Worm (Caenorhabditis elegans) whole organism, young adult: ENCODE measurements around the gene C24H12.4.

Experiments used
- B0019.2 ChIP-seq: fragments of 200-800 bp; sonication (Bioruptor generic); conservative IDR thresholded peaks from 2 replicates; pipeline ENCODE4 v1.3.6; 2022; ENCODE audit warnings: missing genetic modification reagents, missing genetic modification characterization, missing compliant biosample characterization
- B0035.1 ChIP-seq: sonication (generic microtip); optimal IDR thresholded peaks from 2 replicates; lab custom pipeline; 2016; ENCODE audit warnings: missing genetic modification characterization, mild to moderate bottlenecking, missing compliant biosample characterization, missing genotype, missing genetic modification reagents
- B0336.3 ChIP-seq: fragments of 200-800 bp; sonication (Bioruptor generic); IDR thresholded peaks from 2 replicates; pipeline ENCODE4 v1.3.6; 2022; ENCODE audit warnings: missing genetic modification characterization, missing compliant biosample characterization
- C17E4.6 ChIP-seq: fragments of 200-800 bp; sonication (Bioruptor generic); IDR thresholded peaks from 2 replicates; pipeline ENCODE4 v1.3.6; 2022; ENCODE audit warnings: missing genetic modification reagents, missing genetic modification characterization, missing compliant biosample characterization
- F39B2.1 ChIP-seq: fragments of 200-800 bp; sonication (Bioruptor generic); IDR thresholded peaks from 2 replicates; pipeline ENCODE4 v1.3.6; 2022; ENCODE audit warnings: missing genetic modification reagents, missing genetic modification characterization, missing compliant biosample characterization
- F55B11.4 ChIP-seq: sonication (generic microtip); optimal IDR thresholded peaks from 2 replicates; lab custom pipeline; 2016; ENCODE audit warnings: missing compliant biosample characterization, missing genetic modification characterization, borderline replicate concordance; ENCODE audit not compliant: insufficient read depth
- F57A8.1 ChIP-seq: fragments of 200-800 bp; sonication (Bioruptor generic); optimal IDR thresholded peaks from 2 replicates; lab custom pipeline; 2018; ENCODE audit warnings: mild to moderate bottlenecking, missing genetic modification characterization, moderate library complexity, missing compliant biosample characterization
- F57C9.4 ChIP-seq: sonication (generic microtip); optimal IDR thresholded peaks from 2 replicates; lab custom pipeline; 2017; ENCODE audit warnings: mild to moderate bottlenecking, missing genetic modification characterization, missing compliant biosample characterization
- T07F8.4 ChIP-seq: sonication (generic microtip); optimal IDR thresholded peaks from 2 replicates; lab custom pipeline; 2016; ENCODE audit warnings: mild to moderate bottlenecking, missing genetic modification characterization, moderate library complexity, missing compliant biosample characterization
- Y53G8AR.9 ChIP-seq: fragments of 200-800 bp; sonication (Bioruptor generic); conservative IDR thresholded peaks from 2 replicates; pipeline ENCODE4 v1.3.6; 2022; ENCODE audit warnings: missing genetic modification reagents, missing genetic modification characterization, missing compliant biosample characterization
- Y79H2A.3 ChIP-seq: fragments of 200-800 bp; sonication (Bioruptor generic); conservative IDR thresholded peaks from 2 replicates; pipeline ENCODE4 v1.3.6; 2022; ENCODE audit warnings: missing genetic modification reagents, missing genetic modification characterization, missing compliant biosample characterization
- ZK185.1 ChIP-seq: sonication (generic microtip); optimal IDR thresholded peaks from 2 replicates; lab custom pipeline; 2016; ENCODE audit warnings: mild to moderate bottlenecking, missing genetic modification characterization, missing compliant biosample characterization; ENCODE audit not compliant: poor library complexity, severe bottlenecking
- ama-1 ChIP-seq, 3 experiments: fragments of 150-350 bp in 1 of 3; sonication (generic microtip) in 2 of 3; optimal IDR thresholded peaks; 2 replicates each; lab custom pipeline; 2014 to 2018; ENCODE audit warnings: missing biosample characterization in 2 of 3, missing genetic modification characterization in 2 of 3, missing genetic modification reagents in 2 of 3
- aptf-2 ChIP-seq: fragments of 200-800 bp; sonication (Bioruptor generic); conservative IDR thresholded peaks from 2 replicates; pipeline ENCODE4 v1.3.6; 2022; ENCODE audit warnings: missing genetic modification reagents, missing genetic modification characterization, missing compliant biosample characterization
- athp-1 ChIP-seq: sonication (generic microtip); optimal IDR thresholded peaks from 2 replicates; lab custom pipeline; 2017; ENCODE audit warnings: mild to moderate bottlenecking, missing genetic modification characterization, missing compliant biosample characterization
- attf-6 ChIP-seq: fragments of 200-800 bp; sonication (Bioruptor generic); IDR thresholded peaks from 2 replicates; pipeline ENCODE4 v1.3.6; 2022; ENCODE audit warnings: missing genetic modification reagents, missing genetic modification characterization, missing compliant biosample characterization
- bed-1 ChIP-seq: fragments of 200-800 bp; sonication (Bioruptor generic); IDR thresholded peaks from 2 replicates; pipeline ENCODE4 v1.3.6; 2022; ENCODE audit warnings: missing genetic modification reagents, missing genetic modification characterization, missing compliant biosample characterization
- ceh-100 ChIP-seq: fragments of 200-800 bp; sonication (Bioruptor generic); IDR thresholded peaks from 2 replicates; pipeline ENCODE4 v1.3.6; 2022; ENCODE audit warnings: missing genetic modification reagents, missing genetic modification characterization, missing compliant biosample characterization
- ceh-27 ChIP-seq: fragments of 200-800 bp; sonication (Bioruptor generic); optimal IDR thresholded peaks from 2 replicates; lab custom pipeline; 2018; ENCODE audit warnings: mild to moderate bottlenecking, missing genetic modification characterization, moderate library complexity, missing compliant biosample characterization
- chd-7 ChIP-seq: sonication (generic microtip); optimal IDR thresholded peaks from 2 replicates; lab custom pipeline; 2016; ENCODE audit warnings: mild to moderate bottlenecking, missing genetic modification characterization, moderate library complexity, missing compliant biosample characterization
- die-1 ChIP-seq: sonication (generic microtip); optimal IDR thresholded peaks from 2 replicates; lab custom pipeline; 2016; ENCODE audit warnings: missing genotype, mild to moderate bottlenecking, missing genetic modification characterization, missing compliant biosample characterization
- efl-1 ChIP-seq: fragments of 150-350 bp; optimal IDR thresholded peaks from 2 replicates; lab custom pipeline; 2014; ENCODE audit warnings: missing biosample characterization, missing genetic modification reagents, missing genetic modification characterization
- egl-18 ChIP-seq: fragments of 200-800 bp; sonication (Bioruptor generic); IDR thresholded peaks from 2 replicates; pipeline ENCODE4 v1.3.6; 2022; ENCODE audit warnings: missing genetic modification reagents, missing genetic modification characterization, missing compliant biosample characterization
- egl-44 ChIP-seq: fragments of 200-800 bp; sonication (Bioruptor generic); IDR thresholded peaks from 2 replicates; pipeline ENCODE4 v1.3.6; 2022; ENCODE audit warnings: missing genetic modification reagents, missing genetic modification characterization, missing compliant biosample characterization
- him-1 ChIP-seq: sonication (generic microtip); optimal IDR thresholded peaks from 2 replicates; lab custom pipeline; 2016; ENCODE audit warnings: missing genotype, missing genetic modification reagents, missing genetic modification characterization, missing compliant biosample characterization
- hlh-26 ChIP-seq: fragments of 200-800 bp; sonication (Bioruptor generic); conservative IDR thresholded peaks from 2 replicates; pipeline ENCODE4 v1.3.6; 2022; ENCODE audit warnings: missing genetic modification reagents, missing genetic modification characterization, missing compliant biosample characterization
- hmg-1.2 ChIP-seq: fragments of 200-800 bp; sonication (Bioruptor generic); IDR thresholded peaks from 2 replicates; pipeline ENCODE4 v1.3.6; 2022; ENCODE audit warnings: missing genetic modification reagents, missing genetic modification characterization, missing compliant biosample characterization
- hrde-1 ChIP-seq: sonication (generic microtip); optimal IDR thresholded peaks from 2 replicates; lab custom pipeline; 2016; ENCODE audit warnings: missing genetic modification characterization, mild to moderate bottlenecking, missing compliant biosample characterization, moderate library complexity, missing genotype, missing genetic modification reagents, borderline replicate concordance
- let-607 ChIP-seq, 2 experiments: fragments of 200-800 bp in 1 of 2; sonication (Bioruptor generic) in 1 of 2; sonication (generic microtip) in 1 of 2; optimal IDR thresholded peaks; 2 replicates each; lab custom pipeline; 2016 to 2018; ENCODE audit warnings: mild to moderate bottlenecking in 2 of 2, missing compliant biosample characterization in 2 of 2, missing genetic modification characterization in 2 of 2, moderate library complexity in 2 of 2, missing genotype in 1 of 2
- lin-54 ChIP-seq: fragments of 200-800 bp; sonication (Bioruptor generic); optimal IDR thresholded peaks from 2 replicates; lab custom pipeline; 2018; ENCODE audit warnings: mild to moderate bottlenecking, missing genetic modification characterization, missing compliant biosample characterization
- lsl-1 ChIP-seq: fragments of 200-800 bp; sonication (Bioruptor generic); optimal IDR thresholded peaks from 2 replicates; lab custom pipeline; 2018; ENCODE audit warnings: mild to moderate bottlenecking, missing genetic modification characterization, moderate library complexity, missing compliant biosample characterization
- nfyb-1 ChIP-seq: fragments of 200-800 bp; sonication (Bioruptor generic); IDR thresholded peaks from 2 replicates; pipeline ENCODE4 v1.3.6; 2022; ENCODE audit warnings: missing genetic modification reagents, missing genetic modification characterization, missing compliant biosample characterization
- nhr-120 ChIP-seq: fragments of 200-800 bp; sonication (Bioruptor generic); IDR thresholded peaks from 2 replicates; pipeline ENCODE4 v1.3.6; 2022; ENCODE audit warnings: missing genetic modification characterization, missing compliant biosample characterization
- nhr-179 ChIP-seq: sonication (generic microtip); optimal IDR thresholded peaks from 2 replicates; lab custom pipeline; 2016; ENCODE audit warnings: mild to moderate bottlenecking, missing genetic modification characterization, missing compliant biosample characterization
- nhr-27 ChIP-seq: fragments of 200-800 bp; sonication (Bioruptor generic); optimal IDR thresholded peaks from 2 replicates; lab custom pipeline; 2018; ENCODE audit warnings: mild to moderate bottlenecking, missing genetic modification characterization, moderate library complexity, missing compliant biosample characterization
- nhr-80 ChIP-seq: sonication (generic microtip); optimal IDR thresholded peaks from 2 replicates; lab custom pipeline; 2016; ENCODE audit warnings: missing genetic modification characterization, missing compliant biosample characterization
- pbrm-1 ChIP-seq: fragments of 200-800 bp; sonication (Bioruptor generic); IDR thresholded peaks from 2 replicates; pipeline ENCODE4 v1.3.6; 2022; ENCODE audit warnings: missing genetic modification reagents, missing genetic modification characterization, missing compliant biosample characterization
- rpc-1 ChIP-seq, 2 experiments: fragments of 150-350 bp in 1 of 2; sonication (generic microtip) in 1 of 2; optimal IDR thresholded peaks; 2 replicates each; lab custom pipeline; 2014 to 2018; ENCODE audit warnings: missing biosample characterization in 1 of 2, missing genetic modification characterization in 1 of 2, missing genetic modification reagents in 1 of 2, missing genotype in 1 of 2
- sdz-38 ChIP-seq: sonication (generic microtip); optimal IDR thresholded peaks from 2 replicates; lab custom pipeline; 2016; ENCODE audit warnings: missing genotype, missing genetic modification characterization, missing compliant biosample characterization
- snpc-3.4 ChIP-seq: sonication (generic microtip); optimal IDR thresholded peaks from 2 replicates; lab custom pipeline; 2017; ENCODE audit warnings: missing genetic modification characterization, mild to moderate bottlenecking, missing compliant biosample characterization, antibody characterized with exemption, moderate library complexity, missing genotype, missing genetic modification reagents
- snpc-4 ChIP-seq, 5 experiments: fragments of 150-350 bp in 1 of 5; sonication (generic microtip) in 4 of 5; optimal IDR thresholded peaks; 2 replicates each; lab custom pipeline; 2014 to 2018; ENCODE audit warnings: missing genetic modification characterization in 5 of 5, missing biosample characterization in 3 of 5, antibody characterized with exemption in 2 of 5, mild to moderate bottlenecking in 2 of 5, missing compliant biosample characterization in 2 of 5, missing genotype in 2 of 5, moderate library complexity in 2 of 5, missing genetic modification reagents in 1 of 5
- somi-1 ChIP-seq: fragments of 200-800 bp; sonication (Bioruptor generic); optimal IDR thresholded peaks from 2 replicates; lab custom pipeline; 2018; ENCODE audit warnings: mild to moderate bottlenecking, missing genetic modification characterization, missing compliant biosample characterization
- sptf-2 ChIP-seq: fragments of 200-800 bp; sonication (Bioruptor generic); optimal IDR thresholded peaks from 2 replicates; lab custom pipeline; 2018; ENCODE audit warnings: mild to moderate bottlenecking, missing genetic modification characterization, missing compliant biosample characterization
- tbp1 ChIP-seq: fragments of 200-800 bp; sonication (Bioruptor generic); optimal IDR thresholded peaks from 2 replicates; lab custom pipeline; 2018; ENCODE audit warnings: mild to moderate bottlenecking, missing genetic modification characterization, missing compliant biosample characterization
- unc-130 ChIP-seq: sonication (generic microtip); optimal IDR thresholded peaks from 2 replicates; lab custom pipeline; 2016; ENCODE audit warnings: missing genetic modification reagents, missing genetic modification characterization, missing compliant biosample characterization
- xnd-1 ChIP-seq: sonication (generic microtip); optimal IDR thresholded peaks from 2 replicates; lab custom pipeline; 2016; ENCODE audit warnings: missing genotype, missing genetic modification reagents, missing genetic modification characterization, missing compliant biosample characterization
- ztf-6 ChIP-seq: fragments of 200-800 bp; sonication (Bioruptor generic); IDR thresholded peaks from 2 replicates; pipeline ENCODE4 v1.3.6; 2022; ENCODE audit warnings: missing genetic modification reagents, missing genetic modification characterization, missing compliant biosample characterization

C24H12.4 gene

DNA sequence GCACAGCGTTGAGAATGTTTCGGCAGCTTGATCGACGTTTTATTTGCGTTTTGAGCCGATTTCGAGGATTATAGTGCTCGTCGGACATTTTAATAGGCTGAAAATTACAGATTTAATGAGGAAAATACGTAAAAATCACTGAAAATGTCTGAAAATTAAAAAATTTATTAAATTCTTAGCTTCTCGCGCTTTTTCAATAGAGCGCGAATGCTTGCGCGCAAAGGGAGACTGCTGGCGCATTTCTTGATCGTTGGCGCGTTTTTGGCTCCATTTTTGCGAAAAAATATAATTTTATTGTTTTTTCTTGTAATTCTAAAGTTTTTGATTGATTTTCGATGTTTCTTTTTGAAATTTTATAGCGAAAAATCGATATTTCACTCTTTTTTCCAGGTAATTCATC is at the start of gene C24H12.4, which contains the start of gene dnsn-1 (continued):
- no peak for TF ChIP-seq somi-1 (GFP tag; lab: Kevin White, UChicago)
- peak; percentile 67 for TF ChIP-seq snpc-4 (GFP tag; optimal IDR thresholded peaks at IDR 0.05; lab: Kevin White, UChicago)
- peak; percentile 58 to 83 (median 69) for TF ChIP-seq snpc-4 (tag; optimal IDR thresholded peaks at IDR 0.05; lab: Kevin White, UChicago)
- TF ChIP-seq F57C9.4 (tag; lab: Kevin White, UChicago): no peak
- peak; percentile 87 for TF ChIP-seq ZK185.1 (tag; lab: Kevin White, UChicago)
- peak; percentile 44 for TF ChIP-seq xnd-1 (tag; lab: Kevin White, UChicago)
- TF ChIP-seq nhr-120: no peak
- TF ChIP-seq hlh-26 (GFP tag; lab: Robert Waterston, UW): no peak
- peak; percentile 66 for TF ChIP-seq tbp1
- 0 out of 2 replicates have a peak, but pooled peaks have one; percentile 51 for TF ChIP-seq C17E4.6 (GFP tag; lab: Robert Waterston, UW)
- no peak for TF ChIP-seq nhr-179 (tag; lab: Kevin White, UChicago)
- peak; percentile 51; the same call in 1 of the 2 replicates for TF ChIP-seq hmg-1.2 (GFP tag; lab: Robert Waterston, UW)
- TF ChIP-seq nhr-27 (tag; lab: Kevin White, UChicago): no peak
- TF ChIP-seq egl-18 (GFP tag; lab: Robert Waterston, UW): no peak
- peak; percentile 94 for TF ChIP-seq lin-54 (GFP tag; lab: Kevin White, UChicago)
- TF ChIP-seq F39B2.1 (GFP tag; lab: Robert Waterston, UW): no peak
- TF ChIP-seq efl-1 (GFP tag; lab: Kevin White, UChicago): peak; percentile 84
- TF ChIP-seq unc-130 (GFP tag; lab: Kevin White, UChicago): no peak
- TF ChIP-seq Y79H2A.3 (GFP tag; lab: Robert Waterston, UW): no peak
- no peak for TF ChIP-seq sdz-38 (tag; lab: Kevin White, UChicago)
- peak; percentile 31 for TF ChIP-seq athp-1 (tag; lab: Kevin White, UChicago)
- no peak for TF ChIP-seq bed-1 (GFP tag; lab: Robert Waterston, UW)
- TF ChIP-seq nhr-80 (tag; lab: Kevin White, UChicago): peak; percentile 34
- TF ChIP-seq aptf-2 (GFP tag; lab: Robert Waterston, UW): no peak
- no peak for TF ChIP-seq chd-7
- TF ChIP-seq B0035.1 (tag; lab: Kevin White, UChicago): no peak
- peak; percentile 64 for TF ChIP-seq lsl-1
- TF ChIP-seq ama-1 (optimal IDR thresholded peaks at IDR 0.05; lab: Kevin White, UChicago): no peak
- TF ChIP-seq ama-1 (GFP tag; optimal IDR thresholded peaks at IDR 0.05; lab: Kevin White, UChicago): no peak
- TF ChIP-seq hrde-1: no peak
- TF ChIP-seq let-607 (tag; optimal IDR thresholded peaks at IDR 0.05; lab: Kevin White, UChicago): peak in 1 of 2 experiments; percentile 57
- TF ChIP-seq nfyb-1 (GFP tag; lab: Robert Waterston, UW): peak; percentile 89
- no peak for TF ChIP-seq rpc-1 (optimal IDR thresholded peaks at IDR 0.05; lab: Kevin White, UChicago)
- TF ChIP-seq rpc-1 (tag; optimal IDR thresholded peaks at IDR 0.05; lab: Kevin White, UChicago): no peak
- TF ChIP-seq egl-44 (GFP tag; lab: Robert Waterston, UW): 0 out of 2 replicates have a peak, but pooled peaks have one; percentile 20
- no peak for TF ChIP-seq B0019.2 (GFP tag; lab: Robert Waterston, UW)
- TF ChIP-seq B0336.3 (GFP tag; lab: Robert Waterston, UW): peak; percentile 88
- no peak for TF ChIP-seq die-1 (tag; lab: Kevin White, UChicago)
- no peak for TF ChIP-seq sptf-2
- TF ChIP-seq him-1: no peak
- no peak for TF ChIP-seq ceh-27 (GFP tag; lab: Kevin White, UChicago)
- no peak for TF ChIP-seq F55B11.4 (tag; lab: Kevin White, UChicago)
- TF ChIP-seq ztf-6 (GFP tag; lab: Robert Waterston, UW): no peak
- TF ChIP-seq F57A8.1 (GFP tag; lab: Kevin White, UChicago): no peak
- peak; percentile 77 for TF ChIP-seq snpc-3.4 (tag; lab: Kevin White, UChicago)
- peak; percentile 67 for TF ChIP-seq ceh-100 (GFP tag; lab: Robert Waterston, UW)
- peak; percentile 87 for TF ChIP-seq pbrm-1 (GFP tag; lab: Robert Waterston, UW)
- TF ChIP-seq Y53G8AR.9: peak; percentile 91
- no peak for TF ChIP-seq T07F8.4 (tag; lab: Kevin White, UChicago)
- no peak for TF ChIP-seq attf-6
